Worm (Caenorhabditis elegans) whole organism, L4 larva: ENCODE results near the gene T05C3.2.

Source experiments
- F10B5.3 ChIP-seq: sonication (generic microtip); optimal IDR thresholded peaks from 2 replicates; lab custom pipeline; 2016; ENCODE audit warnings: mild to moderate bottlenecking, missing genetic modification characterization, missing compliant biosample characterization
- ZK546.5 ChIP-seq, 2 experiments: sonication (generic microtip); optimal IDR thresholded peaks; 2 replicates each; lab custom pipeline; 2017; ENCODE audit warnings: missing biosample characterization in 2 of 2, missing genetic modification characterization in 2 of 2
- aly-2 ChIP-seq: sonication (generic microtip); optimal IDR thresholded peaks from 2 replicates; lab custom pipeline; 2018; ENCODE audit warnings: missing biosample characterization, missing genetic modification characterization
- ama-1 ChIP-seq: fragments of 150-350 bp; optimal IDR thresholded peaks from 2 replicates; lab custom pipeline; 2014; ENCODE audit warnings: inconsistent platforms, mixed read lengths
- arid-1 ChIP-seq: fragments of 200-800 bp; sonication (Bioruptor generic); conservative IDR thresholded peaks from 2 replicates; pipeline ENCODE4 v1.3.6; 2022; ENCODE audit warnings: missing genetic modification reagents, missing genetic modification characterization, missing compliant biosample characterization
- mxl-3 ChIP-seq: fragments of 200-800 bp; sonication (Bioruptor generic); optimal IDR thresholded peaks from 2 replicates; lab custom pipeline; 2018; ENCODE audit warnings: mild to moderate bottlenecking, missing genetic modification characterization, missing compliant biosample characterization
- nhr-111 ChIP-seq: fragments of 200-800 bp; sonication (Bioruptor generic); optimal IDR thresholded peaks from 2 replicates; lab custom pipeline; 2018; ENCODE audit warnings: mild to moderate bottlenecking, missing genetic modification characterization, missing compliant biosample characterization
- nhr-48 ChIP-seq: sonication (generic microtip); optimal IDR thresholded peaks from 2 replicates; lab custom pipeline; 2016; ENCODE audit warnings: mild to moderate bottlenecking, missing genetic modification characterization, missing compliant biosample characterization
- nhr-76 ChIP-seq: fragments of 150-350 bp; optimal IDR thresholded peaks from 2 replicates; lab custom pipeline; 2014; ENCODE audit warnings: missing biosample characterization, missing genetic modification characterization
- snpc-4 ChIP-seq: fragments of 150-350 bp; optimal IDR thresholded peaks from 2 replicates; lab custom pipeline; 2014; ENCODE audit warnings: missing biosample characterization, missing genetic modification characterization
- spr-3 ChIP-seq: fragments of 200-800 bp; sonication (Bioruptor generic); optimal IDR thresholded peaks from 2 replicates; lab custom pipeline; 2018; ENCODE audit warnings: mild to moderate bottlenecking, missing genetic modification characterization, missing compliant biosample characterization
- tra-1 ChIP-seq: fragments of 200-800 bp; sonication (Bioruptor generic); IDR thresholded peaks from 2 replicates; pipeline ENCODE4 v1.3.6; 2022; ENCODE audit warnings: missing genetic modification reagents, missing genetic modification characterization, missing compliant biosample characterization
- ztf-11 ChIP-seq: fragments of 150-350 bp; optimal IDR thresholded peaks from 2 replicates; lab custom pipeline; 2014; ENCODE audit warnings: missing biosample characterization, missing genetic modification characterization

ce11 chrV:5484866-5485265, 8.7 kb upstream of the T05C3.2 start, which contains the start of gene srg-65:
- TF ChIP-seq ama-1 (lab: Kevin White, UChicago) (no peak), aly-2 (tag; lab: Kevin White, UChicago) (no peak), arid-1 (GFP tag; lab: Robert Waterston, UW) (no peak), nhr-76 (tag; lab: Kevin White, UChicago) (no peak), nhr-48 (tag; lab: Kevin White, UChicago) (no peak), tra-1 (GFP tag; lab: Robert Waterston, UW) (no peak), spr-3 (GFP tag; lab: Kevin White, UChicago) (no peak), nhr-111 (no peak), snpc-4 (tag; lab: Kevin White, UChicago) (no peak), mxl-3 (GFP tag; lab: Kevin White, UChicago) (no peak), F10B5.3 (tag; lab: Kevin White, UChicago) (no peak), ZK546.5 (tag; optimal IDR thresholded peaks at IDR 0.05; lab: Kevin White, UChicago) (no peak), ztf-11 (tag; lab: Kevin White, UChicago) (no peak)
